Fruit fly (Drosophila melanogaster) Kc167 (cell line): ENCODE data around the gene CG34049.

Experiments
- Sin3A ChIP-seq: fragments of >200 bp; optimal IDR thresholded peaks from 2 replicates; lab custom pipeline; 2018; ENCODE audit warnings: missing external identifiers
- h ChIP-seq: fragments of >200 bp; optimal IDR thresholded peaks from 3 replicates; lab custom pipeline; 2018; ENCODE audit warnings: missing external identifiers
- insv ChIP-seq: fragments of >200 bp; optimal IDR thresholded peaks from 3 replicates; lab custom pipeline; 2018; ENCODE audit warnings: missing external identifiers
- psq ChIP-seq: fragments of >200 bp; optimal IDR thresholded peaks from 2 replicates; lab custom pipeline; 2017; ENCODE audit warnings: missing external identifiers
- ttk ChIP-seq: sonication (Bioruptor generic); optimal IDR thresholded peaks from 2 replicates; lab custom pipeline; 2017; ENCODE audit warnings: missing external identifiers

- TF ChIP-seq Sin3A (no peak), insv (no peak), h (lab: Kevin White, UChicago) (no peak), psq (lab: Kevin White, UChicago) (no peak), ttk (no peak)
Measured at dm6 chr2L:2239284-2239683, 25.8 kb downstream of the CG34049 start, which contains the start of gene Tengl2.
